Fruit fly (Drosophila melanogaster): ENCODE results near the gene Jhbp5.
A peak's percentile ranks its signal among the peaks of the same experiment; 100 is the strongest.

dm6 chr3R:16040925-16041324 lies 5.0 kb downstream of the Jhbp5 start:
- no peak for TF ChIP-seq pdm3 (GFP tag; optimal IDR thresholded peaks at IDR 0.05)
- TF ChIP-seq CG1621 (tag; optimal IDR thresholded peaks at IDR 0.05), result peak; percentile 63
- TF ChIP-seq Sox102F (GFP tag; optimal IDR thresholded peaks at IDR 0.05), result no peak

All from whole organism, prepupa.